Worm (Caenorhabditis elegans): Measurements from ENCODE around the gene R02D5.1.

The R02D5.1 gene

DNA sequence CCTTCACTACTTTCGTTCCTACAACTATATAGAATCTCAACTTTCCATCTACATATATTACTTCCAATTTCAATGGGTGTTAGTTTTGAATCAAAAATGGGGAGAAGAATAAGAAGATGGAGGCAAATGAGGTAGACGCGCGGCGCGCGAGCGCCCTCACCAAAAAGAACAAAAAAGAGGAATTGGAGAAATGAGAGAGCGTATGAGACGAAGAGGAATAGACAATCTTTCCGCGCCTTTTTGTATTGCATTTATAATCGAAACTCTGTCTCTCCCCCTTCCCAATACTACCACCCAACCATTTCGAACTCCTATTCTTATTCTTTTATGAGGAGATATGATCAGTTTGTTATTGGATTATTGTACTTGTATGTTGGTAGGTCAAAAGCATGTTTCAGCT is 7.5 kb upstream of the R02D5.1 start:
- TF ChIP-seq snu-23 (GFP tag; optimal IDR thresholded peaks at IDR 0.05) = no peak
- TF ChIP-seq blmp-1 (tag; optimal IDR thresholded peaks at IDR 0.05) = peak; percentile 57
- TF ChIP-seq nhr-84 (tag; optimal IDR thresholded peaks at IDR 0.05) = no peak
- TF ChIP-seq fkh-10 (GFP tag; optimal IDR thresholded peaks at IDR 0.05) = no peak
- no peak for TF ChIP-seq xbp-1 (tag; optimal IDR thresholded peaks at IDR 0.05)
- TF ChIP-seq pqm-1 (tag; optimal IDR thresholded peaks at IDR 0.05) = no peak
- TF ChIP-seq nhr-28 (tag; optimal IDR thresholded peaks at IDR 0.05) = no peak
- no peak for TF ChIP-seq ceh-63 (GFP tag; optimal IDR thresholded peaks at IDR 0.05)
- TF ChIP-seq C04F5.9 (tag; optimal IDR thresholded peaks at IDR 0.05) = no peak
- no peak for TF ChIP-seq pag-3 (tag; optimal IDR thresholded peaks at IDR 0.05; ENCODE audit: borderline replicate concordance, insufficient read depth)
- peak; percentile 0 for TF ChIP-seq mep-1 (tag; optimal IDR thresholded peaks at IDR 0.05)
- TF ChIP-seq vab-15 (tag; optimal IDR thresholded peaks at IDR 0.05) = no peak
- no peak for TF ChIP-seq lin-39 (tag; optimal IDR thresholded peaks at IDR 0.05)
- TF ChIP-seq elt-3 (tag; optimal IDR thresholded peaks at IDR 0.05) = no peak
- peak; percentile 53 for TF ChIP-seq lin-14 (GFP tag; optimal IDR thresholded peaks at IDR 0.05)
- TF ChIP-seq C34B4.2 (tag; optimal IDR thresholded peaks at IDR 0.05) = no peak
- no peak for TF ChIP-seq lin-35 (GFP tag; optimal IDR thresholded peaks at IDR 0.05)
- TF ChIP-seq lsy-2 (tag; optimal IDR thresholded peaks at IDR 0.05) = no peak
- TF ChIP-seq elt-2 (tag; optimal IDR thresholded peaks at IDR 0.05) = no peak
- no peak for TF ChIP-seq isw-1 (GFP tag; IDR thresholded peaks at IDR 0.05)
- TF ChIP-seq swsn-7 (tag; optimal IDR thresholded peaks at IDR 0.05) = no peak
- TF ChIP-seq ama-1 (optimal IDR thresholded peaks at IDR 0.05) = no peak
- TF ChIP-seq irx-1 (tag; optimal IDR thresholded peaks at IDR 0.05) = peak; percentile 13
- no peak for TF ChIP-seq nhr-90 (tag; optimal IDR thresholded peaks at IDR 0.05; ENCODE audit: poor library complexity)
- no peak for TF ChIP-seq nhr-12 (tag; optimal IDR thresholded peaks at IDR 0.05)
- no peak for TF ChIP-seq nhr-11 (tag; optimal IDR thresholded peaks at IDR 0.05)
- no peak for TF ChIP-seq egl-27 (tag; optimal IDR thresholded peaks at IDR 0.05)
- no peak for TF ChIP-seq nhr-19 (GFP tag; conservative IDR thresholded peaks at IDR 0.05)
- TF ChIP-seq hpl-2 (GFP tag; optimal IDR thresholded peaks at IDR 0.05) = no peak
- TF ChIP-seq mef-2 (tag; optimal IDR thresholded peaks at IDR 0.05) = no peak
- no peak for TF ChIP-seq sup-37 (GFP tag; optimal IDR thresholded peaks at IDR 0.05)
- no peak for TF ChIP-seq sox-4 (tag; optimal IDR thresholded peaks at IDR 0.05)
- no peak for TF ChIP-seq efl-3 (GFP tag; optimal IDR thresholded peaks at IDR 0.05)
- no peak for TF ChIP-seq lin-13 (GFP tag; optimal IDR thresholded peaks at IDR 0.05)

DNA sequence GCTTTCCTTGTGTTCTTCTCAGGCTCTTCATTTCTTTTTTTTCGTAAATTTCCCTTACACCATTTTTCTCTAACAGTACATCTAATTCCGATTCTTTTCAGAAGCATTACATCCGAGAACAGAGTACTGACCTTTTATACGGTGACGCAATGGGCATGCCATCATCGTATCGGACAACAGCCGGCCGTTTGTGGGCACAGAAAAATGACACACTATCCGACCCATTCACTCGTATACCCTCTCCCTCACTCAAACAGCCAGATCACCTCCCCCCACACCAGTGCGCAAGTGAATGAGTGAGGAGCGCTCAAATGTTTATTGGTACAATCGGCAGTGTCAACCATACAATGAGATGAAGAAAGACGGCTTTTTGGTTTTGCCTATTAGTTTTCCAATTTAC is 6.9 kb upstream of the R02D5.1 start, which contains the start of gene R02D5.24:
Gene R02D5.24 (plus strand): TSS at position 205 of the 400 bp plus-strand sequence.
- 0 out of 2 replicates have a peak, but pooled peaks have one; percentile 7 for TF ChIP-seq grh-1 (GFP tag; IDR thresholded peaks at IDR 0.05)
- TF ChIP-seq fkh-8 (tag; optimal IDR thresholded peaks at IDR 0.05) = no peak
- TF ChIP-seq aha-1 (tag; optimal IDR thresholded peaks at IDR 0.05) = no peak
- no peak for TF ChIP-seq nhr-47 (tag; optimal IDR thresholded peaks at IDR 0.05)
- TF ChIP-seq tlp-1 (tag; optimal IDR thresholded peaks at IDR 0.05) = no peak
- TF ChIP-seq dpl-1 (GFP tag; optimal IDR thresholded peaks at IDR 0.05) = no peak
- TF ChIP-seq blmp-1 (tag; optimal IDR thresholded peaks at IDR 0.05) = peak; percentile 30
- TF ChIP-seq mep-1 (tag; optimal IDR thresholded peaks at IDR 0.05) = peak; percentile 1
- peak; percentile 35 for TF ChIP-seq lin-14 (GFP tag; optimal IDR thresholded peaks at IDR 0.05)
- TF ChIP-seq vab-15 (tag; optimal IDR thresholded peaks at IDR 0.05) = no peak

DNA sequence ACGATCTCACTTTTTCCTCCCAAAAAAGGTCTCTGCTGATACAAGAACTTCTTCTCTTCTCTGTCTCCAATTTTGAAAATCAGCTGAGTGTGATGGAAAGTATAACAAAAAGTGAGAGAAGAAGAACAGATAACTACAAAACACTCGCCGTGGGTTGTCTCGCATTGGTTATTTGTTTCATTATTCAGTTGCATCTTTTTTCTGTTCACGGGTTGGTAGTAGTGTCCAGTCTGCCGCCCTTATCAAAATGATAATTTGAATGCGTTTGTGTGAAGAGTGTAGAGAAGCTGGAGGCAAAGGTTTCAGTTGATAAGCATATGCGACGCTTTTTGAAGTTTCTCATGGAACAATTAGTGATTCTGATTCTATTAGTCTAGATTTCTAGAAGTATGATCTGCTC is 5.0 kb upstream of the R02D5.1 start:
- TF ChIP-seq egl-13 (tag; optimal IDR thresholded peaks at IDR 0.05) (no peak), snu-23 (GFP tag; optimal IDR thresholded peaks at IDR 0.05) (no peak), fos-1 (tag; optimal IDR thresholded peaks at IDR 0.05) (no peak), blmp-1 (tag; optimal IDR thresholded peaks at IDR 0.05) (peak; percentile 88), dsc-1 (tag; optimal IDR thresholded peaks at IDR 0.05) (no peak), lsy-2 (tag; optimal IDR thresholded peaks at IDR 0.05) (peak in 1 of 2 experiments; percentile 17), lin-14 (GFP tag; optimal IDR thresholded peaks at IDR 0.05) (peak; percentile 54), nhr-20 (tag; optimal IDR thresholded peaks at IDR 0.05) (peak; percentile 9), elt-3 (tag; optimal IDR thresholded peaks at IDR 0.05) (peak in 1 of 6 experiments; percentile 42), hlh-17 (GFP tag; optimal IDR thresholded peaks at IDR 0.05; ENCODE audit: borderline replicate concordance) (no peak), nhr-85 (tag) (peak; percentile 47), lin-35 (GFP tag; optimal IDR thresholded peaks at IDR 0.05) (peak in 1 of 2 experiments; percentile 51), fkh-4 (tag; optimal IDR thresholded peaks at IDR 0.05; ENCODE audit: borderline replicate concordance) (no peak), elt-2 (tag; optimal IDR thresholded peaks at IDR 0.05) (peak; percentile 83), lin-15B (tag; optimal IDR thresholded peaks at IDR 0.05) (no peak), pqm-1 (tag; optimal IDR thresholded peaks at IDR 0.05) (peak; percentile 15)
